Fruit fly (Drosophila melanogaster) whole organism, prepupa: ENCODE results near the gene CG13896.

Source experiments
- Blimp-1 ChIP-seq: fragments of 200-800 bp; sonication (Bioruptor generic); optimal IDR thresholded peaks from 3 replicates; lab custom pipeline; 2017; ENCODE audit warnings: missing biosample characterization, missing genetic modification characterization, mild to moderate bottlenecking, moderate library complexity, missing genetic modification reagents
- CG11294 ChIP-seq: fragments of 200-800 bp; sonication (Bioruptor generic); IDR thresholded peaks from 2 replicates; pipeline ENCODE4 v1.3.6; 2022; ENCODE audit warnings: missing biosample characterization, missing genetic modification characterization
- CG11762 ChIP-seq: fragments of 200-800 bp; sonication (Bioruptor generic); optimal IDR thresholded peaks from 3 replicates; lab custom pipeline; 2016; ENCODE audit warnings: missing biosample characterization, missing genetic modification characterization; ENCODE audit not compliant: insufficient read depth
- CG11902 ChIP-seq: fragments of 200-800 bp; sonication (Bioruptor generic); optimal IDR thresholded peaks from 3 replicates; lab custom pipeline; 2016; ENCODE audit warnings: missing biosample characterization, missing genetic modification characterization
- CG1621 ChIP-seq: fragments of 200-800 bp; sonication (Bioruptor generic); optimal IDR thresholded peaks from 3 replicates; lab custom pipeline; 2018; ENCODE audit warnings: missing biosample characterization, mild to moderate bottlenecking, missing genetic modification characterization
- CG31627 ChIP-seq: fragments of 200-800 bp; sonication (Bioruptor generic); optimal IDR thresholded peaks from 3 replicates; lab custom pipeline; 2016; ENCODE audit warnings: missing biosample characterization, missing genetic modification characterization
- CG32006 ChIP-seq: fragments of 200-800 bp; sonication (Bioruptor generic); optimal IDR thresholded peaks from 3 replicates; lab custom pipeline; 2017; ENCODE audit warnings: missing biosample characterization, mild to moderate bottlenecking, missing genetic modification characterization
- CG34406 ChIP-seq: fragments of 200-800 bp; sonication (Bioruptor generic); optimal IDR thresholded peaks from 3 replicates; lab custom pipeline; 2016; ENCODE audit warnings: missing biosample characterization, missing genetic modification characterization
- CG3919 ChIP-seq: fragments of 200-800 bp; sonication (Bioruptor generic); optimal IDR thresholded peaks from 3 replicates; lab custom pipeline; 2016; ENCODE audit warnings: missing biosample characterization, missing genetic modification characterization
- CG6276 ChIP-seq: fragments of 200-800 bp; sonication (Bioruptor generic); optimal IDR thresholded peaks from 2 replicates; lab custom pipeline; 2017; ENCODE audit warnings: missing biosample characterization, mild to moderate bottlenecking, missing genetic modification characterization
- CG6792 ChIP-seq: fragments of 200-800 bp; sonication (Bioruptor generic); optimal IDR thresholded peaks from 3 replicates; lab custom pipeline; 2016; ENCODE audit warnings: missing biosample characterization, missing genetic modification characterization
- CG7368 ChIP-seq: fragments of 200-800 bp; sonication (Bioruptor generic); optimal IDR thresholded peaks from 3 replicates; lab custom pipeline; 2016; ENCODE audit warnings: missing biosample characterization, missing genetic modification characterization
- Eip75B ChIP-seq: fragments of 200-800 bp; sonication (Bioruptor generic); optimal IDR thresholded peaks from 3 replicates; lab custom pipeline; 2016; ENCODE audit warnings: missing biosample characterization, missing genetic modification characterization
- Eip93F ChIP-seq: fragments of 200-800 bp; sonication (Bioruptor generic); optimal IDR thresholded peaks from 2 replicates; lab custom pipeline; 2016; ENCODE audit warnings: missing biosample characterization, mild to moderate bottlenecking, missing genetic modification characterization
- Ets21C ChIP-seq: fragments of 200-800 bp; sonication (Bioruptor generic); optimal IDR thresholded peaks from 3 replicates; lab custom pipeline; 2016; ENCODE audit warnings: missing biosample characterization, missing genetic modification characterization
- Hr38 ChIP-seq: sonication (Bioruptor generic); optimal IDR thresholded peaks from 2 replicates; lab custom pipeline; 2016; ENCODE audit warnings: missing biosample characterization, missing genetic modification characterization
- Hr39 ChIP-seq: fragments of 200-800 bp; sonication (Bioruptor generic); optimal IDR thresholded peaks from 2 replicates; lab custom pipeline; 2016; ENCODE audit warnings: missing biosample characterization, missing genetic modification characterization
- Hr4 ChIP-seq: fragments of 200-800 bp; sonication (Bioruptor generic); optimal IDR thresholded peaks from 3 replicates; lab custom pipeline; 2016; ENCODE audit warnings: missing biosample characterization, missing genetic modification characterization
- Lpt ChIP-seq: fragments of 200-800 bp; sonication (Bioruptor generic); optimal IDR thresholded peaks from 3 replicates; lab custom pipeline; 2016; ENCODE audit warnings: missing biosample characterization, missing genetic modification characterization
- Met ChIP-seq: fragments of 200-800 bp; sonication (Bioruptor generic); optimal IDR thresholded peaks from 3 replicates; lab custom pipeline; 2016; ENCODE audit warnings: missing biosample characterization, missing genetic modification characterization
- OdsH ChIP-seq: fragments of 200-800 bp; sonication (Bioruptor generic); optimal IDR thresholded peaks from 3 replicates; lab custom pipeline; 2016; ENCODE audit warnings: missing biosample characterization, missing genetic modification characterization
- Smox ChIP-seq: fragments of 200-800 bp; sonication (Bioruptor generic); optimal IDR thresholded peaks from 3 replicates; lab custom pipeline; 2016; ENCODE audit warnings: missing biosample characterization, missing genetic modification characterization
- Sox14 ChIP-seq: fragments of 200-800 bp; sonication (Bioruptor generic); optimal IDR thresholded peaks from 3 replicates; lab custom pipeline; 2016; ENCODE audit warnings: missing biosample characterization, missing genetic modification characterization
- Sox15 ChIP-seq: fragments of 200-800 bp; sonication (Bioruptor generic); optimal IDR thresholded peaks from 3 replicates; lab custom pipeline; 2016; ENCODE audit warnings: missing biosample characterization, missing genetic modification characterization
- acj6 ChIP-seq: fragments of 200-800 bp; sonication (Bioruptor generic); optimal IDR thresholded peaks from 3 replicates; lab custom pipeline; 2016; ENCODE audit warnings: missing biosample characterization, missing genetic modification characterization
- cyc ChIP-seq: fragments of 200-800 bp; sonication (Bioruptor generic); optimal IDR thresholded peaks from 3 replicates; lab custom pipeline; 2016; ENCODE audit warnings: missing biosample characterization, missing genetic modification characterization
- dac ChIP-seq: fragments of 200-800 bp; sonication (Bioruptor generic); optimal IDR thresholded peaks from 2 replicates; lab custom pipeline; 2017; ENCODE audit warnings: missing biosample characterization, mild to moderate bottlenecking, missing genetic modification characterization
- dsx ChIP-seq: fragments of 200-800 bp; optimal IDR thresholded peaks from 3 replicates; lab custom pipeline; 2019; ENCODE audit warnings: missing biosample characterization, mild to moderate bottlenecking, missing genetic modification characterization, moderate library complexity; ENCODE audit not compliant: poor library complexity, severe bottlenecking
- eg ChIP-seq: fragments of 200-800 bp; sonication (Bioruptor generic); IDR thresholded peaks from 3 replicates; pipeline ENCODE4 v1.3.6; 2022; ENCODE audit warnings: missing biosample characterization, missing genetic modification characterization
- esn ChIP-seq: fragments of 200-800 bp; sonication (Bioruptor generic); optimal IDR thresholded peaks from 2 replicates; lab custom pipeline; 2016; ENCODE audit warnings: missing biosample characterization, mild to moderate bottlenecking, missing genetic modification characterization, moderate library complexity
- fkh ChIP-seq: fragments of 200-800 bp; sonication (Bioruptor generic); optimal IDR thresholded peaks from 3 replicates; lab custom pipeline; 2017; ENCODE audit warnings: missing biosample characterization, mild to moderate bottlenecking, missing genetic modification characterization, moderate library complexity
- pdm3 ChIP-seq: fragments of 200-800 bp; sonication (Bioruptor generic); optimal IDR thresholded peaks from 3 replicates; lab custom pipeline; 2016; ENCODE audit warnings: missing biosample characterization, missing genetic modification characterization
- salr ChIP-seq, 2 experiments: fragments of 200-800 bp; sonication (Bioruptor generic); optimal IDR thresholded peaks; 3 replicates each; lab custom pipeline; 2016 to 2018; ENCODE audit warnings: missing biosample characterization in 2 of 2, missing genetic modification characterization in 2 of 2, mild to moderate bottlenecking in 1 of 2
- spab ChIP-seq: fragments of 200-800 bp; sonication (Bioruptor generic); optimal IDR thresholded peaks from 2 replicates; lab custom pipeline; 2017; ENCODE audit warnings: missing biosample characterization, mild to moderate bottlenecking, missing genetic modification characterization, missing genetic modification reagents
- ss ChIP-seq, 2 experiments: fragments of 200-800 bp; sonication (Bioruptor generic); optimal IDR thresholded peaks; 2 replicates in 1 of 2; 3 replicates in 1 of 2; lab custom pipeline; 2017 to 2018; ENCODE audit warnings: mild to moderate bottlenecking in 2 of 2, missing biosample characterization in 2 of 2, missing genetic modification characterization in 2 of 2, moderate library complexity in 1 of 2
- svp ChIP-seq: fragments of 200-800 bp; sonication (Bioruptor generic); peaks from one replicate; lab custom pipeline; 2016; ENCODE audit warnings: missing biosample characterization, missing genetic modification characterization

The CG13896 gene

dm6 chr3L:696404-697054, 15.1 kb downstream of the CG13896 start (continued):
- TF ChIP-seq CG32006 (peak; percentile 95), spab (GFP tag; lab: Kevin White, UChicago) (peak; percentile 98), pdm3 (GFP tag; lab: Kevin White, UChicago) (peak; percentile 86), CG11294 (GFP tag; lab: Robert Waterston, UW) (peak; percentile 94), OdsH (GFP tag; lab: Kevin White, UChicago) (peak; percentile 92), Smox (GFP tag; lab: Kevin White, UChicago) (peak; percentile 71), Ets21C (GFP tag; lab: Kevin White, UChicago) (peak; percentile 42), CG6276 (GFP tag; lab: Kevin White, UChicago) (peak; percentile 93), CG6792 (GFP tag; lab: Kevin White, UChicago) (peak; percentile 89), CG1621 (tag; lab: Kevin White, UChicago) (peak; percentile 95), CG7368 (GFP tag; lab: Kevin White, UChicago) (peak; percentile 88), esn (peak; percentile 85), Met (GFP tag; lab: Kevin White, UChicago) (no peak), cyc (GFP tag; lab: Kevin White, UChicago) (peak; percentile 72), dsx (GFP tag; lab: Kevin White, UChicago) (peak; percentile 96), salr (GFP tag; optimal IDR thresholded peaks at IDR 0.05; lab: Kevin White, UChicago) (peak; percentile 75 to 93)
- TF ChIP-seq, all 60 proteins: peak for 56

DNA sequence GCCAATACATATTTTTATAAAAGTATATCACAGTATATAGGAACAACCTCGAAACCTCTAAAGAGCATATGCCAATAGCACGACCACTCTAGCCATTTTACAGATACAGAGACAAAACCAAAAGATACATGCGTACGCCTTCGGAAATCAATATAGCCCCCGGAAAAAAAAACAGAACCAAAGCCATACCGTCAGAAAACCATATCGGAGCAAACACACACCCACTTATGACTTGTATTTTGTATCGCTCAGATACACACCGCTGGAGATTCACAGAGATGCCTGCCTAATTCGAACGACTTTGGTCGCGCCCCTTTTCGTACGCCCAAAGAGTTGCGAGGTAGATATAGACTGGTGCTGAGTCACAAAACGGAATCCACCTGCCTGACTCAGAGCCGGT, 16.1 kb downstream of the CG13896 start:
- TF ChIP-seq pdm3 (GFP tag; lab: Kevin White, UChicago) = no peak
- TF ChIP-seq CG32006 = no peak
- TF ChIP-seq Lpt (GFP tag; lab: Kevin White, UChicago) = no peak
- no peak for TF ChIP-seq CG34406 (GFP tag; lab: Kevin White, UChicago)
- TF ChIP-seq Blimp-1 (GFP tag; lab: Kevin White, UChicago) = no peak
- TF ChIP-seq Hr39 (GFP tag; lab: Kevin White, UChicago) = no peak
- TF ChIP-seq CG11902 (GFP tag; lab: Kevin White, UChicago) = no peak
- no peak for TF ChIP-seq acj6
- no peak for TF ChIP-seq dac (GFP tag; lab: Kevin White, UChicago)
- no peak for TF ChIP-seq Eip75B
- TF ChIP-seq CG3919 (GFP tag; lab: Kevin White, UChicago) = no peak
- TF ChIP-seq Ets21C (GFP tag; lab: Kevin White, UChicago) = no peak
- TF ChIP-seq Met (GFP tag; lab: Kevin White, UChicago) = no peak
- no peak for TF ChIP-seq Sox15 (GFP tag; lab: Kevin White, UChicago)
- no peak for TF ChIP-seq Eip93F
- TF ChIP-seq ss (GFP tag; optimal IDR thresholded peaks at IDR 0.05; lab: Kevin White, UChicago) = no peak
- no peak for TF ChIP-seq CG11762 (GFP tag; lab: Kevin White, UChicago)

- no peak for TF ChIP-seq Hr38 (GFP tag; lab: Kevin White, UChicago)
- TF ChIP-seq CG34406 (GFP tag; lab: Kevin White, UChicago) = no peak
- TF ChIP-seq Hr39 (GFP tag; lab: Kevin White, UChicago) = no peak
- peak; percentile 45 for TF ChIP-seq Sox14 (GFP tag; lab: Kevin White, UChicago)
- TF ChIP-seq fkh (GFP tag; lab: Kevin White, UChicago) = peak; percentile 74
- TF ChIP-seq dsx (GFP tag; lab: Kevin White, UChicago) = no peak
These were observed 19.0 kb downstream of the CG13896 start, which contains the start of gene Vti1a for dm6 chr3L:692699-693098. Gene Vti1a (minus strand): TSS chr3L:692919.

dm6 chr3L:690031-690686, 21.5 kb downstream of the CG13896 start, which contains the start of the genes CG32483 and RabX6:
Gene CG32483 (minus strand): TSS chr3L:690081.
Gene RabX6 (plus strand): TSS chr3L:690517.
- TF ChIP-seq Sox14 (GFP tag; lab: Kevin White, UChicago) = peak; percentile 45
- TF ChIP-seq eg (GFP tag; lab: Robert Waterston, UW) = no peak
- no peak for TF ChIP-seq CG31627 (GFP tag; lab: Kevin White, UChicago)
- TF ChIP-seq Sox15 (GFP tag; lab: Kevin White, UChicago) = no peak
- no peak for TF ChIP-seq ss (GFP tag; optimal IDR thresholded peaks at IDR 0.05; lab: Kevin White, UChicago)
- TF ChIP-seq cyc (GFP tag; lab: Kevin White, UChicago) = no peak
- TF ChIP-seq svp (GFP tag; lab: Kevin White, UChicago) = peak; percentile 24
- TF ChIP-seq Hr4 (GFP tag; lab: Kevin White, UChicago) = no peak
- TF ChIP-seq, all 60 proteins: peak for 2
